Fruit fly (Drosophila melanogaster): ENCODE results near the gene JhI-21.

DNA sequence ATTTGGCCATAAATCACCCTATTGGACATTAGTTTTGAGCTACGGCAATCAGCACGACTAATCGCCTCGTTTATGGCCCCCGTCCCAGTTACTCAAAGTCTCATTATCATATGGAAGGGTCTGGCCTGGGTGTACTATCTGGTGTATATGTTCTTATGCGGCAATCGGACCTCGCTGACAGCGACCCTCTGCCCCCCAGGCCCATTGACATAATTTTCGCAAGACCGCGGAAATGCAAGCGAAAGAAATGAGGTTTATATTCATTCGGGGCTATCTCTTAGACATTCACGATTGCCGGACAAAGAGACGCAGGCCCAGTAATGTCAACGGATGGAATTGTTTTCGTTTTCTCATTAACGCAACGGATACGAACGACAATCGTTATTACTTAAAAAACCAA lies 27.0 kb downstream of the JhI-21 start:
- no peak for TF ChIP-seq kay (GFP tag; ENCODE audit: borderline replicate concordance)
- TF ChIP-seq cnc (optimal IDR thresholded peaks at IDR 0.05): no peak
- TF ChIP-seq tj (GFP tag; optimal IDR thresholded peaks at IDR 0.05): no peak
- TF ChIP-seq CG14711 (tag; optimal IDR thresholded peaks at IDR 0.05): no peak
- no peak for TF ChIP-seq Hr96 (GFP tag; optimal IDR thresholded peaks at IDR 0.05)
- no peak for TF ChIP-seq ovo (GFP tag; optimal IDR thresholded peaks at IDR 0.05)
- no peak for TF ChIP-seq toe (GFP tag; optimal IDR thresholded peaks at IDR 0.05)
- TF ChIP-seq CG11617 (GFP tag; optimal IDR thresholded peaks at IDR 0.05): no peak
- TF ChIP-seq CG5204 (GFP tag; optimal IDR thresholded peaks at IDR 0.05): no peak
- no peak for TF ChIP-seq bab1 (GFP tag; optimal IDR thresholded peaks at IDR 0.05)

Data from whole organism, adult.